Fruit fly (Drosophila melanogaster): ENCODE measurements around the gene Alg10.

DNA sequence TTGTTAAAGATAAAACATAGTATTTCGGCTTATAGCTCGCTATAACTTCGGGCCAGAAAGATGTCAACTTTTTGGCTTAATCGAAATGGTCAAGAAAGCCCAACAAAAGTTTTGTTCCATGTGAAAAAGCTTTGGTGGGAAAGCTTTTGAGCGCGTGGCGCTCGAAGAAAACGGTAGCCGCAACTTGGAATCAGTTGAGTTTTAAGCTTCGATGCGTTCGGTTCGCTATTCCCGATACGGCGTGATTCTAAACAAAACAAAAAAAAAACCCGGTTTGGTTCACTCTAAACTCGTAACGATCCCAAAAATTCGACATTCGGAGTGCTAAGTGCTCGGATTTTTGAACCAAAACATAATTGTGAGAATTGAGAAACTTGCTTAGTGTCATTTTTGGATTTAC is 28.9 kb upstream of the Alg10 start, which contains the start of gene IRSp53:
- TF ChIP-seq h (optimal IDR thresholded peaks at IDR 0.05) (no peak), insv (optimal IDR thresholded peaks at IDR 0.05) (no peak)

Measured in Kc167 (cell line).